Worm (Caenorhabditis elegans) whole organism, early embryonic: ENCODE measurements around the gene E_BE45912.2.
"Not testable (repeated sequence)": the region's sequence is repeated elsewhere in the genome, so short reads cannot be mapped to it uniquely, and the experiment has no call there.

Source experiments
- B0310.2 ChIP-seq: sonication (generic microtip); optimal IDR thresholded peaks from 2 replicates; lab custom pipeline; 2016; ENCODE audit warnings: mild to moderate bottlenecking, missing genetic modification characterization, missing compliant biosample characterization
- F13C5.2 ChIP-seq: sonication (generic microtip); optimal IDR thresholded peaks from 2 replicates; lab custom pipeline; 2017; ENCODE audit warnings: mild to moderate bottlenecking, missing genetic modification characterization, inconsistent platforms, missing compliant biosample characterization
- aly-1 ChIP-seq: sonication (generic microtip); optimal IDR thresholded peaks from 2 replicates; lab custom pipeline; 2016; ENCODE audit warnings: missing genetic modification characterization, missing compliant biosample characterization
- ama-1 ChIP-seq: fragments of 150-350 bp; optimal IDR thresholded peaks from 2 replicates; lab custom pipeline; 2014
- ceh-13 ChIP-seq: fragments of 200-800 bp; sonication (Bioruptor generic); optimal IDR thresholded peaks from 2 replicates; lab custom pipeline; 2018; ENCODE audit warnings: mild to moderate bottlenecking, missing genetic modification characterization, missing compliant biosample characterization
- ceh-36 ChIP-seq: sonication (generic microtip); optimal IDR thresholded peaks from 2 replicates; lab custom pipeline; 2016; ENCODE audit warnings: missing genetic modification characterization, inconsistent platforms, missing compliant biosample characterization
- ets-7 ChIP-seq: sonication (generic microtip); optimal IDR thresholded peaks from 2 replicates; lab custom pipeline; 2016; ENCODE audit warnings: missing genotype, missing genetic modification characterization, missing compliant biosample characterization
- flt-1 ChIP-seq: fragments of 200-800 bp; sonication (Bioruptor generic); IDR thresholded peaks from 2 replicates; pipeline ENCODE4 v1.3.6; 2022; ENCODE audit warnings: missing genetic modification characterization, missing compliant biosample characterization
- hmbx-1 ChIP-seq: sonication (generic microtip); optimal IDR thresholded peaks from 2 replicates; lab custom pipeline; 2016; ENCODE audit warnings: mild to moderate bottlenecking, missing genetic modification characterization, missing compliant biosample characterization
- hmg-4 ChIP-seq: fragments of 200-800 bp; sonication (Bioruptor generic); optimal IDR thresholded peaks from 2 replicates; lab custom pipeline; 2018; ENCODE audit warnings: mild to moderate bottlenecking, missing genetic modification characterization, missing compliant biosample characterization
- hnd-1 ChIP-seq: sonication (generic microtip); optimal IDR thresholded peaks from 2 replicates; lab custom pipeline; 2016; ENCODE audit warnings: missing genetic modification characterization, missing compliant biosample characterization
- pes-1 ChIP-seq: fragments of 200-800 bp; sonication (Bioruptor generic); IDR thresholded peaks from 2 replicates; pipeline ENCODE4 v1.3.6; 2022; ENCODE audit warnings: missing genetic modification reagents, missing genetic modification characterization, missing compliant biosample characterization
- scrt-1 ChIP-seq: fragments of 200-800 bp; sonication (Bioruptor generic); IDR thresholded peaks from 2 replicates; pipeline ENCODE4 v1.3.6; 2022; ENCODE audit warnings: missing genetic modification characterization, missing compliant biosample characterization
- sea-1 ChIP-seq: fragments of 200-800 bp; sonication (Bioruptor generic); conservative IDR thresholded peaks from 2 replicates; pipeline ENCODE4 v1.3.6; 2022; ENCODE audit warnings: missing genetic modification characterization, missing compliant biosample characterization
- tbx-11 ChIP-seq: fragments of 200-800 bp; sonication (Bioruptor generic); IDR thresholded peaks from 2 replicates; pipeline ENCODE4 v1.3.6; 2022; ENCODE audit warnings: missing genetic modification characterization, missing compliant biosample characterization
- tbx-37 ChIP-seq: fragments of 200-800 bp; sonication (Bioruptor generic); conservative IDR thresholded peaks from 2 replicates; pipeline ENCODE4 v1.3.6; 2022; ENCODE audit warnings: missing genetic modification reagents, missing genetic modification characterization, missing compliant biosample characterization
- tra-4 ChIP-seq: sonication (generic microtip); optimal IDR thresholded peaks from 2 replicates; lab custom pipeline; 2017; ENCODE audit warnings: missing genetic modification characterization, missing compliant biosample characterization

E_BE45912.2 gene

ce11 chrIII:1030965-1031364, at the start of gene E_BE45912.2, which contains the start of gene clc-26:
E_BE45912.2 (minus strand) TSS chrIII:1031103.
clc-26 (minus strand) TSS chrIII:1031065.
- TF ChIP-seq hmbx-1 (tag; lab: Kevin White, UChicago): no peak
- no peak for TF ChIP-seq aly-1 (tag; lab: Kevin White, UChicago)
- no peak for TF ChIP-seq F13C5.2 (tag; lab: Kevin White, UChicago)
- TF ChIP-seq flt-1 (GFP tag; lab: Robert Waterston, UW): no peak
- no peak for TF ChIP-seq hmg-4 (GFP tag; lab: Kevin White, UChicago)
- no peak for TF ChIP-seq ets-7 (tag; lab: Kevin White, UChicago)
- TF ChIP-seq hnd-1 (tag; lab: Kevin White, UChicago): no peak
- TF ChIP-seq ceh-36 (tag; lab: Kevin White, UChicago): no peak
- no peak for TF ChIP-seq tra-4 (tag; lab: Kevin White, UChicago)
- TF ChIP-seq scrt-1 (GFP tag; lab: Robert Waterston, UW): no peak
- no peak for TF ChIP-seq sea-1
- TF ChIP-seq pes-1: no peak
- no peak for TF ChIP-seq ama-1 (lab: Kevin White, UChicago)
- TF ChIP-seq tbx-11 (GFP tag; lab: Robert Waterston, UW): no peak
- no peak for TF ChIP-seq B0310.2 (tag; lab: Kevin White, UChicago)

ce11 chrIII:1080536-1080935, 49.6 kb upstream of the E_BE45912.2 start, which contains the start of the genes rab-18 and kbp-4:
rab-18 (minus strand) TSS chrIII:1080775.
kbp-4 (plus strand) TSS chrIII:1080901.
- no peak for TF ChIP-seq tbx-11 (GFP tag; lab: Robert Waterston, UW)
- no peak for TF ChIP-seq ama-1 (lab: Kevin White, UChicago)
- TF ChIP-seq F13C5.2 (tag; lab: Kevin White, UChicago): peak; percentile 68
- TF ChIP-seq ceh-36 (tag; lab: Kevin White, UChicago): no peak
- TF ChIP-seq tbx-37 (GFP tag; lab: Robert Waterston, UW): 0 out of 2 replicates have a peak, but pooled peaks have one; percentile 4
- no peak for TF ChIP-seq tra-4 (tag; lab: Kevin White, UChicago)
- TF ChIP-seq flt-1 (GFP tag; lab: Robert Waterston, UW): no peak
- TF ChIP-seq ceh-13 (GFP tag; lab: Kevin White, UChicago): no peak
- TF ChIP-seq hnd-1 (tag; lab: Kevin White, UChicago): no peak
- no peak for TF ChIP-seq aly-1 (tag; lab: Kevin White, UChicago)
- TF ChIP-seq pes-1: no peak
- no peak for TF ChIP-seq hmbx-1 (tag; lab: Kevin White, UChicago)

DNA sequence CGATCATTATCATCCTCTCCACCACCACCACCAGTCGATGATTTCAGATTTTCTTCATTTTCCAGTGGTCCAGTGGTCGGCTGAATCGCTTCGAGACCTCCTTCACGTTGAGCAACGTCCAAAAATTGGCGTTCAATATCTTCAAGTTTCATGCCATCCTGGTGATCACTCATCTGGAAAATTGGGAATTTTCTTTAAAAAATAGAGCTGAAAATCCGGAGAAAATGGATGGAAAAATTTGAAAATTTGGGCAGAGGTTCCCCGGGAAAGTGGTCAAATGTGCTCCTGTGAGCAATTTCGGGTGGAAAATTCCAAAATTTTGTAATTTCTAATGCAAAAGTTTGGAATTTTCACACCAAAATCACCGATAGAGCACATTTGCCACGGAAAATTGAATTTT, 45.5 kb upstream of the E_BE45912.2 start, which contains the start of gene uaf-1:
Gene uaf-1 (minus strand): TSS at position 173 of the 400 bp plus-strand sequence.
- not testable (repeated sequence) for TF ChIP-seq ceh-36 (tag; lab: Kevin White, UChicago); pes-1; tbx-11 (GFP tag; lab: Robert Waterston, UW)

DNA sequence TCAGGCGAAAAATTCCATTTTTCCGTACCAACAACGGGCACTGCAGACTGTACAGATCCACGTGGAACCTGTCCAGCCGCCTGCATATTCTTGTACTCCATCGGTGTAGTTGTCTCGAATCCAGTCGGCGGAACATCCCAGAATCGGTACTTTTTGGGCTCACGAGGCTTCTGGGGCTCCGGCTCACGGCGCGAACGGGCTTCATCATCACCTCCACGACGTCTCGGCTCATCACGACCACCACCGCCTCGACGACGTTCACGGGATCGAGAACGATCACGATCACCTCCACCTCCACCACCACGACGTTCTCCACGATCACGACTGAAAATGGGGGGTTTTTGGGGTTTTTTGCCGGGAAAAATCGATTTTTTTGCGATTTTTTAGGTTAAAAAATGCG, 43.2 kb upstream of the E_BE45912.2 start:
- no peak for TF ChIP-seq hmg-4 (GFP tag; lab: Kevin White, UChicago)
- no peak for TF ChIP-seq tbx-11 (GFP tag; lab: Robert Waterston, UW)
- no peak for TF ChIP-seq sea-1
- no peak for TF ChIP-seq tbx-37 (GFP tag; lab: Robert Waterston, UW)
- no peak for TF ChIP-seq hnd-1 (tag; lab: Kevin White, UChicago)
- TF ChIP-seq F13C5.2 (tag; lab: Kevin White, UChicago): no peak
- TF ChIP-seq ceh-13 (GFP tag; lab: Kevin White, UChicago): no peak

DNA sequence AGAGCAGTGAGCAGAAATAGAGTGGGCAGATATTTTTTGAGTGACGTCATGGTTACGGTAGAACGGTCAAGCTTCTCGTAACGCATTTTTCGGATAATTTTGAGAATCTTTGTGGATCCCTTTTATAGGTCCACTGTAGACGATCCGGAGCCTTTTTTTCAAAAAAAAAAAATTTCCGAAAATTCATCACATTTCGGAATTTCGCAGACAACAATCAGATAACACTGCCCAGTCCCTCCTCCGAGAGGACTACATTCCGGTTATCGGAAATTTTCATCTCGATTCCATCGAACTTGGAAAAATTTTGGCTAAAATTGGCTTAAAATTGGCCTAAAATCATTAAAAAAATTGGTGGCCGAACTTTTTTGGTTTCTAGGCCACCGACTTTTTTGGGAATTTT, 29.1 kb upstream of the E_BE45912.2 start, which contains the start of gene BE0003N10.6:
Gene BE0003N10.6 (minus strand): TSS at position 101 of the 400 bp plus-strand sequence.
- no peak for TF ChIP-seq ets-7 (tag; lab: Kevin White, UChicago)
- TF ChIP-seq flt-1 (GFP tag; lab: Robert Waterston, UW): no peak
- no peak for TF ChIP-seq hnd-1 (tag; lab: Kevin White, UChicago)
- TF ChIP-seq ceh-13 (GFP tag; lab: Kevin White, UChicago): no peak
- TF ChIP-seq F13C5.2 (tag; lab: Kevin White, UChicago): no peak
- no peak for TF ChIP-seq hmg-4 (GFP tag; lab: Kevin White, UChicago)
- no peak for TF ChIP-seq tra-4 (tag; lab: Kevin White, UChicago)
- no peak for TF ChIP-seq ama-1 (lab: Kevin White, UChicago)
- no peak for TF ChIP-seq aly-1 (tag; lab: Kevin White, UChicago)
- no peak for TF ChIP-seq sea-1
- no peak for TF ChIP-seq B0310.2 (tag; lab: Kevin White, UChicago)

DNA sequence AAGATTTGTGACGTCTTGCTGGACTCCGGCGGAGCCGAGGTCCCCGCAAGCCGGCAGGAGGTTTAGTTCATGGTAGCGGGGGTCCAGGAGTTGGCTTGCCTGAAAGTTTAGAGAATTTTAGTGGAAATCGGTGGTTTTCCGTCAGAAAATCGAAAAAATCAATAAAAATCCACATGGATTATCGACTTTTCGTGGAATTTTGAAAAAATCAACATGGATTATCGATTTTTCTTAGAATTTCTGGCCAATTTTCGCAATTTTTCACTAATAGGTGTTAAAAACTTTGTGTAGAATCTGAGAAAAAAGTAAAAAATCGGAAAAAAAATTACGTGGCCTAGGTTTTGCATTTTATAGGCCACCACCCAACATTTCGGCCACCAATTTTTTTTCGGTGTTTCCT, 28.0 kb upstream of the E_BE45912.2 start:
- TF ChIP-seq pes-1 (no peak), tbx-11 (GFP tag; lab: Robert Waterston, UW) (no peak), hmbx-1 (tag; lab: Kevin White, UChicago) (no peak), F13C5.2 (tag; lab: Kevin White, UChicago) (no peak), ama-1 (lab: Kevin White, UChicago) (no peak), aly-1 (tag; lab: Kevin White, UChicago) (no peak), hmg-4 (GFP tag; lab: Kevin White, UChicago) (no peak), tra-4 (tag; lab: Kevin White, UChicago) (no peak), ets-7 (tag; lab: Kevin White, UChicago) (no peak), ceh-13 (GFP tag; lab: Kevin White, UChicago) (no peak), sea-1 (no peak), flt-1 (GFP tag; lab: Robert Waterston, UW) (no peak), ceh-36 (tag; lab: Kevin White, UChicago) (no peak), tbx-37 (GFP tag; lab: Robert Waterston, UW) (no peak), B0310.2 (tag; lab: Kevin White, UChicago) (no peak), scrt-1 (GFP tag; lab: Robert Waterston, UW) (no peak), hnd-1 (tag; lab: Kevin White, UChicago) (no peak)

ce11 chrIII:1058074-1058473, 27.2 kb upstream of the E_BE45912.2 start:
- TF ChIP-seq hnd-1 (tag; lab: Kevin White, UChicago) (no peak), ets-7 (tag; lab: Kevin White, UChicago) (no peak), ama-1 (lab: Kevin White, UChicago) (no peak), aly-1 (tag; lab: Kevin White, UChicago) (no peak), scrt-1 (GFP tag; lab: Robert Waterston, UW) (no peak), tbx-37 (GFP tag; lab: Robert Waterston, UW) (no peak), B0310.2 (tag; lab: Kevin White, UChicago) (no peak)
